Fruit fly (Drosophila melanogaster) whole organism, wandering third instar larva: ENCODE measurements around the gene CG5687.

ENCODE experiments used
- CG32264 ChIP-seq: fragments of 200-800 bp; sonication (Bioruptor generic); optimal IDR thresholded peaks from 2 replicates; lab custom pipeline; 2016; ENCODE audit warnings: missing biosample characterization, missing genetic modification characterization
- CrebA ChIP-seq: fragments of 200-800 bp; sonication (Bioruptor generic); optimal IDR thresholded peaks from 2 replicates; lab custom pipeline; 2016; ENCODE audit warnings: missing biosample characterization, mild to moderate bottlenecking, missing genetic modification characterization, borderline replicate concordance
- Dfd ChIP-seq: fragments of >200 bp; optimal IDR thresholded peaks from 2 replicates; lab custom pipeline; 2017; ENCODE audit warnings: missing biosample characterization, missing genetic modification characterization
- GATAd ChIP-seq: sonication (Bioruptor generic); optimal IDR thresholded peaks from 2 replicates; lab custom pipeline; 2016; ENCODE audit warnings: missing biosample characterization, missing genetic modification characterization
- HLH106 ChIP-seq: fragments of 200-800 bp; optimal IDR thresholded peaks from 3 replicates; lab custom pipeline; 2019; ENCODE audit warnings: missing biosample characterization, mild to moderate bottlenecking, missing genetic modification characterization, moderate library complexity
- Jra ChIP-seq: sonication (Bioruptor generic); optimal IDR thresholded peaks from 2 replicates; lab custom pipeline; 2016; ENCODE audit warnings: missing biosample characterization, missing genetic modification characterization
- Mio ChIP-seq: sonication (Bioruptor generic); optimal IDR thresholded peaks from 2 replicates; lab custom pipeline; 2016; ENCODE audit warnings: missing biosample characterization, missing genetic modification characterization
- fru ChIP-seq: fragments of 200-800 bp; sonication (Bioruptor generic); optimal IDR thresholded peaks from 3 replicates; lab custom pipeline; 2016; ENCODE audit warnings: missing biosample characterization, mild to moderate bottlenecking, missing genetic modification characterization
- h ChIP-seq: fragments of 200-800 bp; sonication (Bioruptor generic); optimal IDR thresholded peaks from 3 replicates; lab custom pipeline; 2016; ENCODE audit warnings: missing biosample characterization, mild to moderate bottlenecking, missing genetic modification characterization
- lola ChIP-seq: fragments of >200 bp; optimal IDR thresholded peaks from 2 replicates; lab custom pipeline; 2017; ENCODE audit warnings: missing biosample characterization, missing genetic modification characterization
- pan ChIP-seq: fragments of >200 bp; optimal IDR thresholded peaks from 2 replicates; lab custom pipeline; 2017
- sv ChIP-seq: fragments of 200-800 bp; sonication (Bioruptor generic); optimal IDR thresholded peaks from 3 replicates; lab custom pipeline; 2016; ENCODE audit warnings: missing biosample characterization, missing genetic modification characterization
- usp ChIP-seq: fragments of >200 bp; optimal IDR thresholded peaks from 2 replicates; lab custom pipeline; 2017; ENCODE audit warnings: missing biosample characterization, missing genetic modification characterization

dm6 chr3L:1947463-1948126 is 8.7 kb upstream of the CG5687 start, which contains the start of the genes mu2 and Cnb:
- TF ChIP-seq GATAd (no peak), usp (GFP tag; lab: Kevin White, UChicago) (no peak), lola (no peak), Mio (GFP tag; lab: Kevin White, UChicago) (no peak), HLH106 (no peak), CrebA (no peak), Dfd (GFP tag; lab: Kevin White, UChicago) (no peak), fru (GFP tag; lab: Kevin White, UChicago) (no peak), CG32264 (GFP tag; lab: Kevin White, UChicago) (no peak), h (GFP tag; lab: Kevin White, UChicago) (no peak), pan (lab: Kevin White, UChicago) (no peak), sv (GFP tag; lab: Kevin White, UChicago) (no peak), Jra (GFP tag; lab: Kevin White, UChicago) (no peak)
